Fruit fly (Drosophila melanogaster) whole organism, embryonic: ENCODE results near the gene CG31952.
A peak's percentile ranks its signal among the peaks of the same experiment; 100 is the strongest.

ENCODE experiments used
- Antp ChIP-seq: fragments of 200-800 bp; sonication (Bioruptor generic); optimal IDR thresholded peaks from 3 replicates; lab custom pipeline; 2016; ENCODE audit warnings: missing biosample characterization, missing genetic modification characterization
- C15 ChIP-seq: fragments of 200-800 bp; sonication (Bioruptor generic); IDR thresholded peaks from 3 replicates; pipeline ENCODE4 v1.3.6; 2022; ENCODE audit warnings: missing biosample characterization, missing genetic modification characterization
- CG10366 ChIP-seq: fragments of 200-800 bp; sonication (Bioruptor generic); IDR thresholded peaks from 2 replicates; pipeline ENCODE4 v1.3.6; 2022; ENCODE audit warnings: missing biosample characterization, missing genetic modification characterization
- CG10979 ChIP-seq: fragments of 200-800 bp; sonication (Bioruptor generic); optimal IDR thresholded peaks from 2 replicates; lab custom pipeline; 2018; ENCODE audit warnings: missing biosample characterization, mild to moderate bottlenecking, missing genetic modification characterization, moderate library complexity
- CG11085 ChIP-seq: fragments of 200-800 bp; sonication (Bioruptor generic); IDR thresholded peaks from 2 replicates; pipeline ENCODE4 v1.3.6; 2022; ENCODE audit warnings: missing biosample characterization, missing genetic modification characterization
- CG12769 ChIP-seq: fragments of 200-800 bp; sonication (Bioruptor generic); optimal IDR thresholded peaks from 2 replicates; lab custom pipeline; 2019; ENCODE audit warnings: missing biosample characterization, mild to moderate bottlenecking, missing genetic modification characterization, moderate library complexity
- CG13775 ChIP-seq: fragments of 200-800 bp; sonication (Bioruptor generic); optimal IDR thresholded peaks from 3 replicates; lab custom pipeline; 2017; ENCODE audit warnings: missing biosample characterization, mild to moderate bottlenecking, missing genetic modification characterization
- CG14014 ChIP-seq: fragments of 200-800 bp; sonication (Bioruptor generic); IDR thresholded peaks from 2 replicates; pipeline ENCODE4 v1.3.6; 2022; ENCODE audit warnings: missing biosample characterization, missing genetic modification characterization
- CG14667 ChIP-seq: fragments of 200-800 bp; sonication (Bioruptor generic); IDR thresholded peaks from 2 replicates; pipeline ENCODE4 v1.3.6; 2022; ENCODE audit warnings: missing biosample characterization, missing genetic modification characterization
- CG14710 ChIP-seq: fragments of 200-800 bp; sonication (Bioruptor generic); optimal IDR thresholded peaks from 3 replicates; lab custom pipeline; 2019; ENCODE audit warnings: missing biosample characterization, mild to moderate bottlenecking, missing genetic modification characterization, moderate library complexity
- CG14965 ChIP-seq: fragments of 200-800 bp; sonication (Bioruptor generic); optimal IDR thresholded peaks from 2 replicates; lab custom pipeline; 2016; ENCODE audit warnings: missing biosample characterization, missing genetic modification characterization, borderline replicate concordance
- CG15269 ChIP-seq: fragments of 200-800 bp; sonication (Bioruptor generic); optimal IDR thresholded peaks from 2 replicates; lab custom pipeline; 2018; ENCODE audit warnings: missing biosample characterization, mild to moderate bottlenecking, missing genetic modification characterization, moderate library complexity
- CG16815 ChIP-seq: fragments of 200-800 bp; sonication (Bioruptor generic); optimal IDR thresholded peaks from 3 replicates; lab custom pipeline; 2017; ENCODE audit warnings: missing biosample characterization, mild to moderate bottlenecking, missing genetic modification characterization
- CG17912 ChIP-seq: fragments of 200-800 bp; sonication (Bioruptor generic); optimal IDR thresholded peaks from 2 replicates; lab custom pipeline; 2018; ENCODE audit warnings: missing biosample characterization, mild to moderate bottlenecking, missing genetic modification characterization
- CG2678 ChIP-seq: fragments of 200-800 bp; sonication (Bioruptor generic); optimal IDR thresholded peaks from 3 replicates; lab custom pipeline; 2019; ENCODE audit warnings: missing biosample characterization, mild to moderate bottlenecking, missing genetic modification characterization, moderate library complexity
- CG3065 ChIP-seq: fragments of 200-800 bp; sonication (Bioruptor generic); optimal IDR thresholded peaks from 2 replicates; lab custom pipeline; 2016; ENCODE audit warnings: missing biosample characterization, missing genetic modification characterization
- CG31365 ChIP-seq: fragments of 200-800 bp; sonication (Bioruptor generic); optimal IDR thresholded peaks from 2 replicates; lab custom pipeline; 2018; ENCODE audit warnings: missing biosample characterization, mild to moderate bottlenecking, missing genetic modification characterization
- CG4707 ChIP-seq: fragments of 200-800 bp; sonication (Bioruptor generic); optimal IDR thresholded peaks from 2 replicates; lab custom pipeline; 2018; ENCODE audit warnings: missing biosample characterization, mild to moderate bottlenecking, missing genetic modification characterization, moderate library complexity
- CG5245 ChIP-seq: fragments of 200-800 bp; sonication (Bioruptor generic); optimal IDR thresholded peaks from 3 replicates; lab custom pipeline; 2016; ENCODE audit warnings: missing biosample characterization, missing genetic modification characterization
- CG7372 ChIP-seq: fragments of 200-800 bp; sonication (Bioruptor generic); IDR thresholded peaks from 2 replicates; pipeline ENCODE4 v1.3.6; 2022; ENCODE audit warnings: missing biosample characterization, missing genetic modification characterization
- CG7745 ChIP-seq: fragments of 200-800 bp; sonication (Bioruptor generic); optimal IDR thresholded peaks from 2 replicates; lab custom pipeline; 2018; ENCODE audit warnings: missing biosample characterization, mild to moderate bottlenecking, missing genetic modification characterization, moderate library complexity
- CG7839 ChIP-seq: fragments of 200-800 bp; sonication (Bioruptor generic); optimal IDR thresholded peaks from 3 replicates; lab custom pipeline; 2018; ENCODE audit warnings: missing biosample characterization, mild to moderate bottlenecking, missing genetic modification characterization, moderate library complexity
- CG9797 ChIP-seq: fragments of 200-800 bp; sonication (Bioruptor generic); optimal IDR thresholded peaks from 3 replicates; lab custom pipeline; 2018; ENCODE audit warnings: missing biosample characterization, mild to moderate bottlenecking, missing genetic modification characterization
- CHES-1-like ChIP-seq: fragments of 200-800 bp; sonication (Bioruptor generic); optimal IDR thresholded peaks from 2 replicates; lab custom pipeline; 2016; ENCODE audit warnings: missing biosample characterization, missing genetic modification characterization
- Dbx ChIP-seq: fragments of 200-800 bp; sonication (Bioruptor generic); IDR thresholded peaks from 3 replicates; pipeline ENCODE4 v1.3.6; 2022; ENCODE audit warnings: missing biosample characterization, missing genetic modification characterization
- Dek ChIP-seq: fragments of 200-800 bp; sonication (Bioruptor generic); optimal IDR thresholded peaks from 3 replicates; lab custom pipeline; 2019; ENCODE audit warnings: missing biosample characterization, mild to moderate bottlenecking, missing genetic modification characterization, moderate library complexity
- Doc3 ChIP-seq: fragments of 200-800 bp; sonication (Bioruptor generic); IDR thresholded peaks from 3 replicates; pipeline ENCODE4 v1.3.6; 2022; ENCODE audit warnings: missing biosample characterization, missing genetic modification characterization; ENCODE audit not compliant: partially characterized antibody
- Ets65A ChIP-seq: fragments of 200-800 bp; sonication (Bioruptor generic); peaks from one replicate; lab custom pipeline; 2016; ENCODE audit warnings: missing biosample characterization, missing genetic modification characterization
- HLH4C ChIP-seq: fragments of 200-800 bp; sonication (Bioruptor generic); IDR thresholded peaks from 3 replicates; pipeline ENCODE4 v1.3.6; 2022; ENCODE audit warnings: missing biosample characterization, missing genetic modification characterization; ENCODE audit not compliant: partially characterized antibody
- Lim3 ChIP-seq: fragments of 200-800 bp; sonication (Bioruptor generic); IDR thresholded peaks from 2 replicates; pipeline ENCODE4 v1.3.6; 2022; ENCODE audit warnings: missing biosample characterization, missing genetic modification characterization
- MBD-R2 ChIP-seq: fragments of 200-800 bp; sonication (Bioruptor generic); IDR thresholded peaks from 2 replicates; pipeline ENCODE4 v1.3.6; 2022; ENCODE audit warnings: missing biosample characterization, missing genetic modification characterization
- NFAT ChIP-seq: fragments of 200-800 bp; sonication (Bioruptor generic); IDR thresholded peaks from 2 replicates; pipeline ENCODE4 v1.3.6; 2022; ENCODE audit warnings: missing biosample characterization, missing genetic modification characterization
- Poxn ChIP-seq: fragments of 200-800 bp; sonication (Bioruptor generic); IDR thresholded peaks from 2 replicates; pipeline ENCODE4 v1.3.6; 2022; ENCODE audit warnings: missing biosample characterization, missing genetic modification characterization
- ap ChIP-seq: fragments of 200-800 bp; sonication (Bioruptor generic); IDR thresholded peaks from 2 replicates; pipeline ENCODE4 v1.3.6; 2022; ENCODE audit warnings: missing biosample characterization, missing genetic modification characterization
- bcd ChIP-seq: fragments of 200-800 bp; sonication (Bioruptor generic); optimal IDR thresholded peaks from 2 replicates; lab custom pipeline; 2017; ENCODE audit warnings: missing biosample characterization, mild to moderate bottlenecking, missing genetic modification characterization
- corto ChIP-seq: fragments of 200-800 bp; sonication (Bioruptor generic); optimal IDR thresholded peaks from 2 replicates; lab custom pipeline; 2016; ENCODE audit warnings: missing biosample characterization, mild to moderate bottlenecking, missing genetic modification characterization, moderate library complexity
- crol ChIP-seq: fragments of 200-800 bp; sonication (Bioruptor generic); IDR thresholded peaks from 2 replicates; pipeline ENCODE4 v1.3.6; 2022; ENCODE audit warnings: missing biosample characterization, missing genetic modification characterization
- dan ChIP-seq: fragments of 200-800 bp; sonication (Bioruptor generic); IDR thresholded peaks from 2 replicates; pipeline ENCODE4 v1.3.6; 2022; ENCODE audit warnings: missing biosample characterization, missing genetic modification characterization
- dmrt99B ChIP-seq: fragments of 200-800 bp; sonication (Bioruptor generic); optimal IDR thresholded peaks from 2 replicates; lab custom pipeline; 2018; ENCODE audit warnings: missing biosample characterization, mild to moderate bottlenecking, missing genetic modification characterization, moderate library complexity
- fd3F ChIP-seq: fragments of 200-800 bp; sonication (Bioruptor generic); optimal IDR thresholded peaks from 2 replicates; lab custom pipeline; 2018; ENCODE audit warnings: missing biosample characterization, mild to moderate bottlenecking, missing genetic modification characterization, moderate library complexity
- fru ChIP-seq: fragments of >200 bp; optimal IDR thresholded peaks from 2 replicates; lab custom pipeline; 2017
- grn ChIP-seq: fragments of 200-800 bp; sonication (Bioruptor generic); optimal IDR thresholded peaks from 3 replicates; lab custom pipeline; 2017; ENCODE audit warnings: missing biosample characterization, missing genetic modification characterization
- her ChIP-seq: fragments of 200-800 bp; sonication (Bioruptor generic); optimal IDR thresholded peaks from 2 replicates; lab custom pipeline; 2016; ENCODE audit warnings: missing biosample characterization, missing genetic modification characterization
- lov ChIP-seq, 2 experiments: fragments of 200-800 bp in 1 of 2; fragments of >200 bp in 1 of 2; sonication (Bioruptor generic) in 1 of 2; IDR thresholded peaks in 1 of 2; optimal IDR thresholded peaks in 1 of 2; 2 replicates in 1 of 2; 3 replicates in 1 of 2; pipeline versions ENCODE4 v1.3.6 to Lab custom; 2017 to 2022; ENCODE audit warnings: missing biosample characterization in 1 of 2, missing genetic modification characterization in 1 of 2
- pnt ChIP-seq: fragments of 200-800 bp; sonication (Bioruptor generic); optimal IDR thresholded peaks from 3 replicates; lab custom pipeline; 2016; ENCODE audit warnings: missing biosample characterization, missing genetic modification characterization
- row ChIP-seq: fragments of 200-800 bp; sonication (Bioruptor generic); IDR thresholded peaks from 3 replicates; pipeline ENCODE4 v1.3.6; 2022; ENCODE audit warnings: missing biosample characterization, missing genetic modification characterization
- tap ChIP-seq: fragments of 200-800 bp; optimal IDR thresholded peaks from 3 replicates; lab custom pipeline; 2019; ENCODE audit warnings: missing biosample characterization, mild to moderate bottlenecking, missing genetic modification characterization, moderate library complexity
- tgo ChIP-seq: fragments of 200-800 bp; sonication (Bioruptor generic); IDR thresholded peaks from 3 replicates; pipeline ENCODE4 v1.3.6; 2022; ENCODE audit warnings: missing biosample characterization, missing genetic modification characterization
- tll ChIP-seq, 2 experiments: fragments of 200-800 bp in 1 of 2; fragments of >200 bp in 1 of 2; sonication (Bioruptor generic) in 1 of 2; optimal IDR thresholded peaks; 2 replicates each; lab custom pipeline; 2017 to 2019; ENCODE audit warnings: missing biosample characterization in 2 of 2, missing genetic modification characterization in 2 of 2, mild to moderate bottlenecking in 1 of 2, moderate library complexity in 1 of 2
- trem ChIP-seq: fragments of 200-800 bp; optimal IDR thresholded peaks from 3 replicates; lab custom pipeline; 2019; ENCODE audit warnings: missing biosample characterization, mild to moderate bottlenecking, missing genetic modification characterization, moderate library complexity
- yki ChIP-seq: fragments of >200 bp; optimal IDR thresholded peaks from 3 replicates; lab custom pipeline; 2018

Gene CG31952

dm6 chr2L:3435086-3435485, 18.6 kb downstream of the CG31952 start (continued):
- no peak for TF ChIP-seq tll (GFP tag; optimal IDR thresholded peaks at IDR 0.05; lab: Kevin White, UChicago)
- peak; percentile 41 for TF ChIP-seq CG15269 (tag; lab: Kevin White, UChicago)
- no peak for TF ChIP-seq CHES-1-like (GFP tag; lab: Kevin White, UChicago)
- peak; percentile 69 for TF ChIP-seq dmrt99B (tag; lab: Kevin White, UChicago)
- no peak; the same call in 1 of the 2 replicates for TF ChIP-seq MBD-R2 (GFP tag; lab: Robert Waterston, UW)
- peak; percentile 57 for TF ChIP-seq CG10979 (tag; lab: Kevin White, UChicago)
- TF ChIP-seq tap, result no peak
- TF ChIP-seq CG14667 (GFP tag; lab: Robert Waterston, UW), result peak; percentile 55
- TF ChIP-seq CG11085, result no peak
- TF ChIP-seq CG12769 (tag; lab: Kevin White, UChicago), result peak; percentile 19
- TF ChIP-seq Lim3 (GFP tag; lab: Robert Waterston, UW), result no peak
- TF ChIP-seq crol (GFP tag; lab: Robert Waterston, UW), result peak; percentile 61
- no peak for TF ChIP-seq Poxn
- TF ChIP-seq Antp, result no peak
- TF ChIP-seq her (GFP tag; lab: Kevin White, UChicago), result no peak
- no peak for TF ChIP-seq lov (optimal IDR thresholded peaks at IDR 0.05; lab: Kevin White, UChicago)
- 0 out of 3 replicates have a peak, but pooled peaks have one; percentile 40 for TF ChIP-seq lov (GFP tag; IDR thresholded peaks at IDR 0.05; lab: Robert Waterston, UW)
- no peak for TF ChIP-seq grn
- no peak for TF ChIP-seq CG31365 (tag; lab: Kevin White, UChicago)
- no peak for TF ChIP-seq Doc3 (GFP tag; lab: Robert Waterston, UW)
- TF ChIP-seq CG7745 (tag; lab: Kevin White, UChicago), result no peak
- no peak for TF ChIP-seq yki (lab: Kevin White, UChicago)
- peak; percentile 34; the same call in 1 of the 2 replicates for TF ChIP-seq CG7372
- TF ChIP-seq CG10366 (GFP tag; lab: Robert Waterston, UW), result peak; percentile 47
- peak; percentile 54 for TF ChIP-seq CG2678
- TF ChIP-seq CG3065 (GFP tag; lab: Kevin White, UChicago), result no peak
- no peak for TF ChIP-seq C15
- TF ChIP-seq Ets65A (GFP tag; lab: Kevin White, UChicago), result peak; percentile 89
- TF ChIP-seq Dek (tag; lab: Kevin White, UChicago), result no peak
- TF ChIP-seq trem (tag; lab: Kevin White, UChicago), result peak; percentile 7
- TF ChIP-seq pnt, result peak; percentile 13
- TF ChIP-seq CG4707 (GFP tag; lab: Kevin White, UChicago), result no peak
- no peak for TF ChIP-seq CG9797 (GFP tag; lab: Kevin White, UChicago)
- TF ChIP-seq tgo, result peak; percentile 57
- no peak for TF ChIP-seq CG17912
- peak; percentile 25 for TF ChIP-seq bcd (GFP tag; lab: Kevin White, UChicago)
- peak; percentile 22 for TF ChIP-seq CG16815 (GFP tag; lab: Kevin White, UChicago)
- no peak for TF ChIP-seq CG13775
- TF ChIP-seq HLH4C, result no peak
- peak; percentile 34 for TF ChIP-seq CG14710
- TF ChIP-seq CG14965 (GFP tag; lab: Kevin White, UChicago), result no peak
- TF ChIP-seq dan (GFP tag; lab: Robert Waterston, UW), result peak; percentile 9; the same call in 1 of the 2 replicates
- peak; percentile 64 for TF ChIP-seq row (GFP tag; lab: Robert Waterston, UW)
- peak; percentile 61 for TF ChIP-seq CG7839
- no peak for TF ChIP-seq fru
- TF ChIP-seq NFAT (GFP tag; lab: Robert Waterston, UW), result no peak
- TF ChIP-seq fd3F, result no peak
- no peak for TF ChIP-seq corto (GFP tag; lab: Kevin White, UChicago)
- peak; percentile 21 for TF ChIP-seq CG5245 (GFP tag; lab: Kevin White, UChicago)
- peak; percentile 47; the same call in 1 of the 2 replicates for TF ChIP-seq CG14014 (GFP tag; lab: Robert Waterston, UW)
- peak; percentile 35; the same call in 1 of the 2 replicates for TF ChIP-seq ap (GFP tag; lab: Robert Waterston, UW)
- TF ChIP-seq Dbx (GFP tag; lab: Robert Waterston, UW), result no peak
